Worm (Caenorhabditis elegans) whole organism, late embryonic: ENCODE data around the gene R08F11.4.

ENCODE experiments used
- K02D7.2 ChIP-seq: sonication (generic microtip); optimal IDR thresholded peaks from 2 replicates; lab custom pipeline; 2017; ENCODE audit warnings: mild to moderate bottlenecking, missing genetic modification characterization, missing compliant biosample characterization
- Y22D7AL.16 ChIP-seq: sonication (generic microtip); optimal IDR thresholded peaks from 2 replicates; lab custom pipeline; 2016; ENCODE audit warnings: missing genetic modification characterization, missing compliant biosample characterization
- ahr-1 ChIP-seq: sonication (generic microtip); optimal IDR thresholded peaks from 2 replicates; lab custom pipeline; 2016; ENCODE audit warnings: missing genetic modification characterization, missing compliant biosample characterization
- ama-1 ChIP-seq: fragments of 150-350 bp; optimal IDR thresholded peaks from 2 replicates; lab custom pipeline; 2014
- ceh-18 ChIP-seq: sonication (generic microtip); optimal IDR thresholded peaks from 2 replicates; lab custom pipeline; 2016; ENCODE audit warnings: missing genetic modification characterization, missing compliant biosample characterization
- ceh-19 ChIP-seq: fragments of 200-800 bp; sonication (Bioruptor generic); optimal IDR thresholded peaks from 2 replicates; lab custom pipeline; 2018; ENCODE audit warnings: mild to moderate bottlenecking, missing genetic modification characterization, missing compliant biosample characterization
- ceh-30 ChIP-seq: fragments of 150-350 bp; optimal IDR thresholded peaks from 2 replicates; lab custom pipeline; 2014; ENCODE audit warnings: missing biosample characterization, missing genetic modification characterization
- ceh-31 ChIP-seq: sonication (generic microtip); optimal IDR thresholded peaks from 2 replicates; lab custom pipeline; 2016; ENCODE audit warnings: missing genetic modification characterization, missing compliant biosample characterization
- ceh-34 ChIP-seq: sonication (generic microtip); optimal IDR thresholded peaks from 2 replicates; lab custom pipeline; 2016; ENCODE audit warnings: mild to moderate bottlenecking, missing genetic modification characterization, missing compliant biosample characterization
- ceh-45 ChIP-seq: fragments of 200-800 bp; sonication (Bioruptor generic); IDR thresholded peaks from 2 replicates; pipeline ENCODE4 v1.3.6; 2022; ENCODE audit warnings: missing genetic modification reagents, missing genetic modification characterization, missing compliant biosample characterization
- ceh-9 ChIP-seq: sonication (generic microtip); optimal IDR thresholded peaks from 2 replicates; lab custom pipeline; 2016; ENCODE audit warnings: mild to moderate bottlenecking, missing genetic modification characterization, inconsistent platforms, missing compliant biosample characterization
- dmd-4 ChIP-seq: sonication (generic microtip); optimal IDR thresholded peaks from 2 replicates; lab custom pipeline; 2016; ENCODE audit warnings: borderline replicate concordance, missing genetic modification characterization, missing compliant biosample characterization
- elt-2 ChIP-seq: sonication (generic microtip); optimal IDR thresholded peaks from 2 replicates; lab custom pipeline; 2016; ENCODE audit warnings: missing genetic modification reagents, missing genetic modification characterization, missing compliant biosample characterization
- eyg-1 ChIP-seq: sonication (generic microtip); optimal IDR thresholded peaks from 2 replicates; lab custom pipeline; 2016; ENCODE audit warnings: missing genotype, missing genetic modification characterization, missing compliant biosample characterization
- fax-1 ChIP-seq: sonication (generic microtip); optimal IDR thresholded peaks from 2 replicates; lab custom pipeline; 2016; ENCODE audit warnings: missing genotype, missing genetic modification characterization, missing compliant biosample characterization
- fkh-10 ChIP-seq: fragments of 150-350 bp; optimal IDR thresholded peaks from 2 replicates; lab custom pipeline; 2014; ENCODE audit warnings: missing biosample characterization, missing genetic modification reagents, missing genetic modification characterization
- fkh-6 ChIP-seq: sonication (generic microtip); optimal IDR thresholded peaks from 2 replicates; lab custom pipeline; 2016; ENCODE audit warnings: missing genetic modification characterization, missing compliant biosample characterization
- gmeb-2 ChIP-seq: sonication (generic microtip); optimal IDR thresholded peaks from 2 replicates; lab custom pipeline; 2016; ENCODE audit warnings: missing genetic modification characterization, inconsistent platforms, missing compliant biosample characterization
- hlh-13 ChIP-seq: fragments of 200-800 bp; sonication (Bioruptor generic); optimal IDR thresholded peaks from 2 replicates; lab custom pipeline; 2018; ENCODE audit warnings: mild to moderate bottlenecking, missing genetic modification characterization, missing compliant biosample characterization
- hlh-30 ChIP-seq: sonication (generic microtip); optimal IDR thresholded peaks from 2 replicates; lab custom pipeline; 2017; ENCODE audit warnings: antibody characterized with exemption, missing genetic modification characterization, missing compliant biosample characterization; ENCODE audit not compliant: insufficient read depth
- hlh-8 ChIP-seq: sonication (generic microtip); optimal IDR thresholded peaks from 2 replicates; lab custom pipeline; 2016; ENCODE audit warnings: missing genotype, missing genetic modification characterization, missing compliant biosample characterization
- lim-6 ChIP-seq: sonication (generic microtip); optimal IDR thresholded peaks from 2 replicates; lab custom pipeline; 2016; ENCODE audit warnings: missing genetic modification characterization, missing compliant biosample characterization
- lin-11 ChIP-seq: fragments of 200-800 bp; sonication (Bioruptor generic); optimal IDR thresholded peaks from 2 replicates; lab custom pipeline; 2018; ENCODE audit warnings: mild to moderate bottlenecking, missing genetic modification characterization, missing compliant biosample characterization
- madf-2 ChIP-seq: sonication (generic microtip); optimal IDR thresholded peaks from 2 replicates; lab custom pipeline; 2017; ENCODE audit warnings: missing genetic modification characterization, missing compliant biosample characterization
- nfya-1 ChIP-seq: sonication (generic microtip); optimal IDR thresholded peaks from 2 replicates; lab custom pipeline; 2017; ENCODE audit warnings: missing genetic modification characterization, mild to moderate bottlenecking, missing compliant biosample characterization, antibody characterized with exemption, moderate library complexity
- odd-2 ChIP-seq: sonication (generic microtip); optimal IDR thresholded peaks from 2 replicates; lab custom pipeline; 2017; ENCODE audit warnings: antibody characterized with exemption, mild to moderate bottlenecking, missing genetic modification characterization, missing compliant biosample characterization
- pat-9 ChIP-seq: fragments of 200-800 bp; sonication (Bioruptor generic); optimal IDR thresholded peaks from 2 replicates; lab custom pipeline; 2018; ENCODE audit warnings: mild to moderate bottlenecking, missing genetic modification characterization, moderate library complexity, missing compliant biosample characterization
- pha-2 ChIP-seq: sonication (generic microtip); optimal IDR thresholded peaks from 2 replicates; lab custom pipeline; 2017; ENCODE audit warnings: mild to moderate bottlenecking, missing genetic modification characterization, missing compliant biosample characterization
- pha-4 ChIP-seq: fragments of 150-350 bp; optimal IDR thresholded peaks from 2 replicates; lab custom pipeline; 2018; ENCODE audit warnings: missing biosample characterization, missing genetic modification reagents, missing genetic modification characterization
- rnt-1 ChIP-seq: sonication (generic microtip); optimal IDR thresholded peaks from 2 replicates; lab custom pipeline; 2016; ENCODE audit warnings: missing genetic modification characterization, missing compliant biosample characterization
- sox-2 ChIP-seq: fragments of 200-800 bp; sonication (Bioruptor generic); IDR thresholded peaks from 2 replicates; pipeline ENCODE4 v1.3.6; 2022; ENCODE audit warnings: missing genetic modification reagents, missing genetic modification characterization, missing compliant biosample characterization
- ttx-3 ChIP-seq: sonication (generic microtip); optimal IDR thresholded peaks from 2 replicates; lab custom pipeline; 2016; ENCODE audit warnings: missing genetic modification reagents, missing genetic modification characterization, missing compliant biosample characterization
- unc-55 ChIP-seq: sonication (generic microtip); optimal IDR thresholded peaks from 2 replicates; lab custom pipeline; 2017; ENCODE audit warnings: missing biosample characterization, missing genetic modification reagents, missing genetic modification characterization
- zip-5 ChIP-seq: sonication (generic microtip); optimal IDR thresholded peaks from 2 replicates; lab custom pipeline; 2016; ENCODE audit warnings: missing genetic modification characterization, missing compliant biosample characterization

R08F11.4 gene

ce11 chrV:3771437-3772256 lies 33.7 kb downstream of the R08F11.4 start, which contains the start of the genes R08E5.1 and rips-1:
Gene R08E5.1 (minus strand): TSS chrV:3771518.
Gene rips-1 (plus strand): TSS chrV:3772021.
- TF ChIP-seq Y22D7AL.16 (tag; lab: Kevin White, UChicago), result no peak
- no peak for TF ChIP-seq eyg-1 (tag; lab: Kevin White, UChicago)

DNA sequence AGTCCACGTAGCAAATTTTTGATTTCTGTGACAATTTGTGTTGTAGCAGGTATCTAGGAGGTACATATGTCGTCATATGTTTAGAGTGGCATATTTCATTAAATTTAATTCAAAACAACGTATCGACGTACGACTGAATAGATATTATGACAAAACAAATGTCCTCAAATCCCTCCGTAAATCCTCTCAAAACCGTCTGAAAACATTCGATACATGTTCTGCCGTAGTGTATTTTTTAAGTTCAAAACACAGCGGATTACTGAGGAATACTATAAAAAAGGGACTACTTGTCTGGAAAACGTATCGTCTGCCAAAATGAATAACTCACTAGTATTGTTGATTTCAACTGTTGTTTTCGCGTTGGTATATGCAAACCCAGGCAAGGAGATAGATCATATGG lies 37.1 kb downstream of the R08F11.4 start, which contains the start of gene R08E5.4:
Gene R08E5.4 (plus strand): TSS at position 301 of the 400 bp plus-strand sequence.
- no peak for TF ChIP-seq ceh-31 (tag; lab: Kevin White, UChicago)
- TF ChIP-seq lin-11, result no peak
- no peak for TF ChIP-seq fax-1 (tag; lab: Kevin White, UChicago)
- TF ChIP-seq ttx-3 (tag; lab: Kevin White, UChicago), result no peak
- no peak for TF ChIP-seq pha-2 (tag; lab: Kevin White, UChicago)
- TF ChIP-seq ahr-1, result no peak
- no peak for TF ChIP-seq eyg-1 (tag; lab: Kevin White, UChicago)
- TF ChIP-seq ceh-34 (tag; lab: Kevin White, UChicago), result no peak

ce11 chrV:3766904-3767303 lies 38.4 kb downstream of the R08F11.4 start, which contains the start of gene Y39H10A.1:
Gene Y39H10A.1 (plus strand): TSS chrV:3767204.
- TF ChIP-seq odd-2, result no peak
- TF ChIP-seq K02D7.2 (tag; lab: Kevin White, UChicago), result no peak
- TF ChIP-seq zip-5 (tag; lab: Kevin White, UChicago), result no peak
- TF ChIP-seq pat-9 (tag; lab: Kevin White, UChicago), result no peak
- no peak for TF ChIP-seq pha-2 (tag; lab: Kevin White, UChicago)
- TF ChIP-seq ceh-30, result no peak
- TF ChIP-seq elt-2 (tag; lab: Kevin White, UChicago), result no peak
- TF ChIP-seq ceh-19 (GFP tag; lab: Kevin White, UChicago), result no peak
- no peak for TF ChIP-seq ceh-18 (tag; lab: Kevin White, UChicago)
- no peak for TF ChIP-seq dmd-4 (tag; lab: Kevin White, UChicago)
- no peak for TF ChIP-seq unc-55
- TF ChIP-seq lim-6, result no peak
- no peak for TF ChIP-seq hlh-13 (GFP tag; lab: Kevin White, UChicago)

- TF ChIP-seq gmeb-2, result no peak
- no peak for TF ChIP-seq hlh-30
Observed at ce11 chrV:3761829-3762228, 43.5 kb downstream of the R08F11.4 start.

DNA sequence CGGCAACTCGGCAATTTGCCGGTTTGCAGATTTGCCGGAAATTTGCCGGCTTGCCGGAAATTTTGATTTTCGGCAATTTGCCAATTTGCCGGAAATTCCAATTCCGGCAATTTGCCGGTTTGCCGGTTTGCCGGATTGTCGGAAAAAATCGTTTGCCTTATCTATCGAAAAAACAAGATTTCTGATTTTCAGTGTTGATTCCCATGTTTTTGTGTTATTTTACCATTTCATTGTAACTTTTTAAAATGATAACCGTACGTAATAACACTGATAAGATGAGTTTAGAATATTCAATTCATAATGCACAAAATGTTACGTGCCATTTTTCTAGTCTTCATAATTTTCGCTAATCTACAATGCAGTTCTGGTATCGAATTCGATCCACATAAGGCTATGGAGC lies 44.5 kb downstream of the R08F11.4 start, which contains the start of gene oac-55:
Gene oac-55 (plus strand): TSS at position 301 of the 400 bp plus-strand sequence.
- TF ChIP-seq unc-55, result no peak
- TF ChIP-seq ceh-45 (GFP tag; lab: Robert Waterston, UW), result no peak
- TF ChIP-seq Y22D7AL.16 (tag; lab: Kevin White, UChicago), result no peak
- TF ChIP-seq sox-2 (GFP tag; lab: Robert Waterston, UW), result no peak
- TF ChIP-seq fkh-6 (tag; lab: Kevin White, UChicago), result no peak
- TF ChIP-seq rnt-1 (tag; lab: Kevin White, UChicago), result no peak
- TF ChIP-seq fkh-10 (GFP tag; lab: Kevin White, UChicago), result no peak
- no peak for TF ChIP-seq lin-11
- TF ChIP-seq ceh-9 (tag; lab: Kevin White, UChicago), result no peak
- TF ChIP-seq hlh-8, result no peak
- TF ChIP-seq madf-2, result no peak
- no peak for TF ChIP-seq pha-4
- no peak for TF ChIP-seq ama-1 (lab: Kevin White, UChicago)
- TF ChIP-seq odd-2, result no peak
- no peak for TF ChIP-seq gmeb-2
- TF ChIP-seq hlh-30, result no peak
- no peak for TF ChIP-seq fax-1 (tag; lab: Kevin White, UChicago)
- no peak for TF ChIP-seq nfya-1 (tag; lab: Kevin White, UChicago)
